Fruit fly (Drosophila melanogaster) ovary, adult (tissue): ENCODE measurements around the gene morgue.

Source experiments
- CG17801 ChIP-seq: fragments of 200-800 bp; optimal IDR thresholded peaks from 2 replicates; lab custom pipeline; 2019; ENCODE audit warnings: missing biosample characterization, mild to moderate bottlenecking, missing genetic modification characterization, moderate library complexity; ENCODE audit not compliant: partially characterized antibody

morgue gene

DNA sequence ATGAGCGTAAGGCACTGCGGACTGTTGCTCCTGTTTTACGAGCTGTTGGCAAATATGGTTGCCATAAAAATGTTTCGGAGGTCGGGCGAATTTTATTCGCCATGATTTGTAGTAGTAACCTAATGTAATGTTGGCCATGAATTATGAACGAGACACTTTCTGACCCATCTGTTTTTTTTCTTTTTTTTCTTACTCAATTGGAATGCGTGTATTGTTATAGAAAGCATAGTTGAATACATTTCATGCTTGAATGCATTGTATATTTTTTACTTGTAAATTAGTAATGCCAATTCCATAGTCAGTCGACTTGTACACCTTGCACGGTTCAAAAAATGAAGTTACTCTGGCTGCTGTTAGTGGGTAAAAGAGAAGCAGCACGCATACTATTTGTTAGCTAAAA lies 7.0 kb downstream of the morgue start, which contains the start of gene CG43056:
CG43056 (plus strand) TSS at position 301 of the 400 bp plus-strand sequence.
- no peak for TF ChIP-seq CG17801

DNA sequence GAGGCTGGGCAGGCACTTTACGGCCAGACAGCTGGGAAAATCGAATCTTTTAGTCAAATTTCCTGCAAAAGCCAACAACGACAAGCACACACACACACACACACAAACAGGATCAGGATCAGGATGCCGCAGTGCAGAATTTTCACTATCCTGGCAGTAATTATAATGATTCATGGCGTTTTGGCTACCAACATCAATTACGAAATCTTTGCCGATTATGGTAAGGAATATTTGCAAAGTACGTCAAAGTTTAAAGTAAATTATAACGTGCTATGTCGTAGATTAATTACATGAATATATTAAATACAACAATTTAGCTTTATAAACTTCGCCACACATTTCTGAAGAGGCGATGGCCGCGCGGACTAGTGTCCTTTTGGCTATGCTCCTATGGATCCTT lies 10.9 kb downstream of the morgue start, which contains the start of the genes CG34177 and CG34178:
CG34177 (plus strand) TSS at position 301 of the 400 bp plus-strand sequence.
CG34178 (plus strand) TSS at position 301 of the 400 bp plus-strand sequence.
- TF ChIP-seq CG17801 = no peak

dm6 chr2L:4422154-4422553 lies 22.3 kb downstream of the morgue start:
- TF ChIP-seq CG17801 = no peak

DNA sequence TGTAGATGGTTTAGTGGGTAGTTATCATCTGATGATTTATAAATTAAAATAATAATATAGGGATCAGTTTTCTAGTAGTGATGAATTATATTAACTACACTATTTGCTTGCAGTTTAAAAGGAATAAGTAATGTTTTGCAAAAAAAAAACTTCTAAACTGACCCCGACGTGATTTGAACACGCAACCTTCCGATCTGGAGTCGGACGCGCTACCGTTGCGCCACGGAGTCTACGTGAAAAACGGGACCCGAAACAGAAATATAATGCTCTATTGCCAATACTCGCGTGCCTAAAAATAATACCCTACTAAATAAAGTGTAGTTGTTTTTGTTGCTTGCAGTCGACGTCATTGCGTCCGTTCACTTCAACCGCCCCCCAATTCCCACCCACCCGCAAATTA lies 25.7 kb downstream of the morgue start:
- no peak for TF ChIP-seq CG17801

dm6 chr2L:4417982-4418381 lies 26.5 kb downstream of the morgue start:
- no peak for TF ChIP-seq CG17801

dm6 chr2L:4416903-4417302 lies 27.6 kb downstream of the morgue start:
- TF ChIP-seq CG17801 = no peak

- TF ChIP-seq CG17801 = no peak
These were observed 28.4 kb downstream of the morgue start for dm6 chr2L:4416089-4416488.

dm6 chr2L:4414059-4414458 lies 30.4 kb downstream of the morgue start:
- TF ChIP-seq CG17801 = no peak

dm6 chr2L:4410855-4411254 lies 33.6 kb downstream of the morgue start, which contains the start of gene CG43055:
CG43055 (plus strand) TSS chr2L:4411155.
- no peak for TF ChIP-seq CG17801

- peak; percentile 68 for TF ChIP-seq CG17801
These were observed 41.4 kb downstream of the morgue start, which contains the start of gene Dim1 for dm6 chr2L:4403013-4403604. Dim1 (plus strand) TSS chr2L:4403251.

- no peak for TF ChIP-seq CG17801
These were observed 43.8 kb downstream of the morgue start, which contains the start of gene CG33003 for dm6 chr2L:4400653-4401052. CG33003 (plus strand) TSS chr2L:4400953.

- peak; percentile 7 for TF ChIP-seq CG17801
These were observed 50.5 kb downstream of the morgue start, which contains the start of gene CG3652 for dm6 chr2L:4393842-4394421. CG3652 (minus strand) TSS chr2L:4393876.
